ENCODE assay signal across 8 worm cellular contexts in the genomic region with DNA sequence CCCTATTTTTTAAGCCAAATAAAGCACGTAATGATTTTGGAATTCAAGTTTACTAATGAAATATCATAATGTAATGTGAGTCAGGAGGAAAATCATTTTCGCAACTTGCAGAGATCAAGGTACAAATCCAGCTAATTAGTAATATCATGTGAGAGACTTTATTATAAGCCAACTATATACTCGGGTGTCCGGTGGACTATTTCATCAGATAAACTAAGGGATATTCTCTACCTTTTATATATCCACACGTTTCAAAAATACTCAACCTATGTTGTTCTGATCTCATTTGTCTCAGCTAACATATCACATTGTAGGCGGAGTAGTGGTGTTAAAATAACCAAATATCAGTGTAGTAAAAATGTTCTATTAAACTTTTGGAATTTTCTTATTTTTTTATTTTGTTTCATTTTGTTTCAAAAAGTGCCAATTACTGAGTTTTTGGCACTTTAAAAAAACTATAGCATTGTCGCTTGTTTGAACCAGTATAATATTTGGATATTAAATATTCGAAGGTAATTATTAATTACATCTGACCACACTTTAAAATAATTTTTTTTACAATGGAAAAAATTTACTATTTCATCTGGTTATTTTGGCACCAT.
TF ChIP-seq lines count a peak whose summit lies in the region.

No protein-coding gene starts in this region.

TF ChIP-seq in whole organism, L1 larva, 84 proteins besides CTCF, POLR2A, EP300 and RAD21 (continues in another document):
- TF ChIP-seq irx-1 (tag; optimal IDR thresholded peaks at IDR 0.05; lab: Kevin White, UChicago) = peak; percentile 86
- TF ChIP-seq nhr-71 (tag; optimal IDR thresholded peaks at IDR 0.05; lab: Kevin White, UChicago) = peak; percentile 91
- no peak for TF ChIP-seq alr-1 (tag; optimal IDR thresholded peaks at IDR 0.05; lab: Kevin White, UChicago; ENCODE audit: borderline replicate concordance)
- peak; percentile 69 for TF ChIP-seq snpc-4 (tag; optimal IDR thresholded peaks at IDR 0.05; lab: Kevin White, UChicago)
- no peak for TF ChIP-seq ceh-90 (tag; optimal IDR thresholded peaks at IDR 0.05; lab: Kevin White, UChicago)
- TF ChIP-seq C16A3.4 (tag; optimal IDR thresholded peaks at IDR 0.05; lab: Kevin White, UChicago) = peak; percentile 96
- TF ChIP-seq unc-98 (GFP tag; IDR thresholded peaks at IDR 0.05; lab: Robert Waterston, UW) = peak; percentile 47
- TF ChIP-seq lin-13 (GFP tag; optimal IDR thresholded peaks at IDR 0.05; lab: Kevin White, UChicago) = peak; percentile 86
- TF ChIP-seq ets-5 (GFP tag; IDR thresholded peaks at IDR 0.05; lab: Robert Waterston, UW) = no peak
- no peak for TF ChIP-seq nhr-84 (tag; optimal IDR thresholded peaks at IDR 0.05; lab: Kevin White, UChicago)

TF ChIP-seq in whole organism, L2 larva, 48 proteins besides CTCF, POLR2A, EP300 and RAD21 (continues in another document):
- peak; percentile 83 to 93 for TF ChIP-seq lsy-2 (tag; optimal IDR thresholded peaks at IDR 0.05; lab: Kevin White, UChicago)
- TF ChIP-seq nhr-10 (tag; optimal IDR thresholded peaks at IDR 0.05; lab: Kevin White, UChicago) = peak; percentile 85
- TF ChIP-seq nhr-6 (tag; optimal IDR thresholded peaks at IDR 0.05; lab: Kevin White, UChicago) = peak; percentile 95
- TF ChIP-seq mab-5 (tag; optimal IDR thresholded peaks at IDR 0.05; lab: Kevin White, UChicago) = peak; percentile 66
- peak; percentile 66 for TF ChIP-seq nhr-12 (tag; optimal IDR thresholded peaks at IDR 0.05; lab: Kevin White, UChicago)
- peak; percentile 34 for TF ChIP-seq snpc-4 (tag; optimal IDR thresholded peaks at IDR 0.05; lab: Kevin White, UChicago)
- TF ChIP-seq gmeb-1 (tag; optimal IDR thresholded peaks at IDR 0.05; lab: Kevin White, UChicago) = peak; percentile 87
- TF ChIP-seq lin-11 (tag; optimal IDR thresholded peaks at IDR 0.05; lab: Kevin White, UChicago) = no peak
- TF ChIP-seq ama-1 (optimal IDR thresholded peaks at IDR 0.05; lab: Kevin White, UChicago) = no peak
- TF ChIP-seq zag-1 (tag; optimal IDR thresholded peaks at IDR 0.05; lab: Kevin White, UChicago) = peak; percentile 59
- no peak for TF ChIP-seq elt-1 (tag; optimal IDR thresholded peaks at IDR 0.05; lab: Kevin White, UChicago)

TF ChIP-seq in whole organism, L3 larva, 47 proteins besides CTCF, POLR2A, EP300 and RAD21 (continues in another document):
- TF ChIP-seq nhr-28 (tag; optimal IDR thresholded peaks at IDR 0.05; lab: Kevin White, UChicago) = peak; percentile 70
- peak; percentile 74 for TF ChIP-seq fos-1 (tag; optimal IDR thresholded peaks at IDR 0.05; lab: Kevin White, UChicago)
- TF ChIP-seq eor-1 (tag; optimal IDR thresholded peaks at IDR 0.05; lab: Kevin White, UChicago) = no peak
- TF ChIP-seq ceh-9 (tag; optimal IDR thresholded peaks at IDR 0.05; lab: Kevin White, UChicago) = no peak
- TF ChIP-seq nhr-25 (tag; optimal IDR thresholded peaks at IDR 0.05; lab: Kevin White, UChicago) = peak; percentile 79
- no peak for TF ChIP-seq ZK546.5 (tag; optimal IDR thresholded peaks at IDR 0.05; lab: Kevin White, UChicago)
- peak; percentile 83 for TF ChIP-seq hmg-11 (tag; optimal IDR thresholded peaks at IDR 0.05; lab: Kevin White, UChicago)
- no peak for TF ChIP-seq sea-2 (GFP tag; optimal IDR thresholded peaks at IDR 0.05; lab: Kevin White, UChicago)
- TF ChIP-seq skn-1 (tag; optimal IDR thresholded peaks at IDR 0.05; lab: Kevin White, UChicago) = peak; percentile 92
- TF ChIP-seq mml-1 (tag; optimal IDR thresholded peaks at IDR 0.05; lab: Kevin White, UChicago) = no peak
- peak; percentile 85 for TF ChIP-seq nhr-76 (tag; optimal IDR thresholded peaks at IDR 0.05; lab: Kevin White, UChicago)

TF ChIP-seq in whole organism, L4 larva, 104 proteins besides CTCF, POLR2A, EP300 and RAD21 (continues in another document):
- TF ChIP-seq mxl-3 (GFP tag; optimal IDR thresholded peaks at IDR 0.05; lab: Kevin White, UChicago) (peak; percentile 76), ceh-62 (tag; optimal IDR thresholded peaks at IDR 0.05; lab: Kevin White, UChicago) (no peak), nhr-25 (tag; optimal IDR thresholded peaks at IDR 0.05; lab: Kevin White, UChicago; ENCODE audit: borderline replicate concordance, insufficient read depth) (peak; percentile 73), nhr-76 (tag; optimal IDR thresholded peaks at IDR 0.05; lab: Kevin White, UChicago) (peak; percentile 89), dve-1 (tag; optimal IDR thresholded peaks at IDR 0.05; lab: Kevin White, UChicago; ENCODE audit: insufficient read depth) (peak; percentile 94), D1046.2 (GFP tag; IDR thresholded peaks at IDR 0.05; lab: Robert Waterston, UW) (no peak), nhr-237 (tag; optimal IDR thresholded peaks at IDR 0.05; lab: Kevin White, UChicago) (peak; percentile 78), ceh-44 (GFP tag; IDR thresholded peaks at IDR 0.05; lab: Robert Waterston, UW) (0 out of 2 replicates have a peak, but pooled peaks have one; percentile 32), jun-1 (tag; optimal IDR thresholded peaks at IDR 0.05; lab: Kevin White, UChicago) (peak; percentile 95), snpc-1.2 (GFP tag; IDR thresholded peaks at IDR 0.05; lab: Robert Waterston, UW) (no peak)

TF ChIP-seq in whole organism, late embryonic, 69 proteins besides CTCF, POLR2A, EP300 and RAD21 (continues in another document):
- TF ChIP-seq ama-1 (optimal IDR thresholded peaks at IDR 0.05; lab: Kevin White, UChicago) (no peak), ttx-3 (tag; optimal IDR thresholded peaks at IDR 0.05; lab: Kevin White, UChicago) (no peak), unc-3 (GFP tag; conservative IDR thresholded peaks at IDR 0.05; lab: Robert Waterston, UW) (no peak), unc-3 (tag; optimal IDR thresholded peaks at IDR 0.05; lab: Kevin White, UChicago) (no peak), ref-2 (tag; optimal IDR thresholded peaks at IDR 0.05; lab: Kevin White, UChicago) (no peak), ceh-30 (tag; optimal IDR thresholded peaks at IDR 0.05; lab: Kevin White, UChicago) (no peak), tbx-7 (tag; optimal IDR thresholded peaks at IDR 0.05; lab: Kevin White, UChicago) (no peak), Y22D7AL.16 (tag; optimal IDR thresholded peaks at IDR 0.05; lab: Kevin White, UChicago) (no peak), hlh-15 (tag; optimal IDR thresholded peaks at IDR 0.05; lab: Kevin White, UChicago) (no peak), elt-2 (tag; optimal IDR thresholded peaks at IDR 0.05; lab: Kevin White, UChicago) (no peak), ceh-45 (GFP tag; IDR thresholded peaks at IDR 0.05; lab: Robert Waterston, UW) (no peak), gmeb-2 (tag; optimal IDR thresholded peaks at IDR 0.05; lab: Kevin White, UChicago) (no peak)

TF ChIP-seq in whole organism, midembryonic, 9 proteins besides CTCF, POLR2A, EP300 and RAD21:
- TF ChIP-seq ref-1 (GFP tag; conservative IDR thresholded peaks at IDR 0.05; lab: Robert Waterston, UW) = no peak
- TF ChIP-seq med-1 (GFP tag; optimal IDR thresholded peaks at IDR 0.05; lab: Kevin White, UChicago; ENCODE audit: insufficient read depth) = no peak
- TF ChIP-seq cog-1 (tag; optimal IDR thresholded peaks at IDR 0.05; lab: Kevin White, UChicago) = peak; percentile 40
TF ChIP-seq in whole organism, midembryonic: peak in this region for 1.

TF ChIP-seq in whole organism, mixed stage, embryonic, 35 proteins besides CTCF, POLR2A, EP300 and RAD21:
- TF ChIP-seq ces-1 (GFP tag; optimal IDR thresholded peaks at IDR 0.05; lab: Kevin White, UChicago) (peak; percentile 62), elt-3 (tag; optimal IDR thresholded peaks at IDR 0.05; lab: Kevin White, UChicago) (peak; percentile 74), mep-1 (tag; optimal IDR thresholded peaks at IDR 0.05; lab: Kevin White, UChicago) (no peak), sptf-1 (tag; optimal IDR thresholded peaks at IDR 0.05; lab: Kevin White, UChicago) (no peak), nhr-237 (tag; optimal IDR thresholded peaks at IDR 0.05; lab: Kevin White, UChicago) (peak; percentile 89)
TF ChIP-seq in whole organism, mixed stage, embryonic: peak in this region for 3.

TF ChIP-seq in whole organism, young adult, 124 proteins besides CTCF, POLR2A, EP300 and RAD21 (continues in another document):
- TF ChIP-seq rcor-1 (GFP tag; IDR thresholded peaks at IDR 0.05; lab: Robert Waterston, UW) (peak; percentile 90), unc-62 (GFP tag; optimal IDR thresholded peaks at IDR 0.05; lab: Kevin White, UChicago) (no peak), hmg-1.2 (GFP tag; IDR thresholded peaks at IDR 0.05; lab: Robert Waterston, UW) (peak; percentile 77), ztf-3 (GFP tag; optimal IDR thresholded peaks at IDR 0.05; lab: Kevin White, UChicago) (peak; percentile 85), atf-7 (tag; optimal IDR thresholded peaks at IDR 0.05; lab: Kevin White, UChicago) (peak; percentile 93), egl-18 (GFP tag; IDR thresholded peaks at IDR 0.05; lab: Robert Waterston, UW) (peak; percentile 68; the same call in 1 of the 2 replicates), F57C9.4 (tag; optimal IDR thresholded peaks at IDR 0.05; lab: Kevin White, UChicago) (no peak), tbp1 (GFP tag; optimal IDR thresholded peaks at IDR 0.05; lab: Kevin White, UChicago) (peak; percentile 70), B0261.1 (tag; optimal IDR thresholded peaks at IDR 0.05; lab: Kevin White, UChicago) (peak; percentile 47), rec-8 (tag; optimal IDR thresholded peaks at IDR 0.05; lab: Kevin White, UChicago) (peak in 1 of 2 experiments; percentile 43), ceh-27 (GFP tag; optimal IDR thresholded peaks at IDR 0.05; lab: Kevin White, UChicago) (peak; percentile 95), F57A8.1 (GFP tag; optimal IDR thresholded peaks at IDR 0.05; lab: Kevin White, UChicago) (no peak), nhr-179 (tag; optimal IDR thresholded peaks at IDR 0.05; lab: Kevin White, UChicago) (peak; percentile 25), nhr-90 (tag; optimal IDR thresholded peaks at IDR 0.05; lab: Kevin White, UChicago) (no peak), T26A5.8 (tag; optimal IDR thresholded peaks at IDR 0.05; lab: Kevin White, UChicago) (no peak), ztf-22 (GFP tag; optimal IDR thresholded peaks at IDR 0.05; lab: Kevin White, UChicago) (no peak), cebp-1 (GFP tag; IDR thresholded peaks at IDR 0.05; lab: Robert Waterston, UW) (no peak), cebp-1 (tag; optimal IDR thresholded peaks at IDR 0.05; lab: Kevin White, UChicago) (peak; percentile 93), dox-1 (GFP tag; IDR thresholded peaks at IDR 0.05; lab: Robert Waterston, UW) (peak; percentile 90), let-526 (GFP tag; IDR thresholded peaks at IDR 0.05; lab: Robert Waterston, UW) (peak; percentile 64; the same call in 1 of the 2 replicates), egl-44 (GFP tag; IDR thresholded peaks at IDR 0.05; lab: Robert Waterston, UW) (0 out of 2 replicates have a peak, but pooled peaks have one; percentile 51), egrh-3 (GFP tag; IDR thresholded peaks at IDR 0.05; lab: Robert Waterston, UW) (no peak), B0019.2 (GFP tag; conservative IDR thresholded peaks at IDR 0.05; lab: Robert Waterston, UW) (no peak), lin-54 (GFP tag; optimal IDR thresholded peaks at IDR 0.05; lab: Kevin White, UChicago) (peak; percentile 74), lag-1 (GFP tag; IDR thresholded peaks at IDR 0.05; lab: Robert Waterston, UW) (0 out of 2 replicates have a peak, but pooled peaks have one; percentile 30), fkh-3 (tag; optimal IDR thresholded peaks at IDR 0.05; lab: Kevin White, UChicago) (no peak)
